Fruit fly (Drosophila melanogaster): ENCODE measurements around the gene CG6149.

CG6149 gene

dm6 chr3L:11429695-11430094, 5.6 kb downstream of the CG6149 start (continued):
- TF ChIP-seq Hr38 (GFP tag; optimal IDR thresholded peaks at IDR 0.05): no peak
- peak; percentile 78 for TF ChIP-seq CG15336 (GFP tag; IDR thresholded peaks at IDR 0.05)
- TF ChIP-seq CG3919 (GFP tag; optimal IDR thresholded peaks at IDR 0.05): peak; percentile 40
- TF ChIP-seq ss (GFP tag; optimal IDR thresholded peaks at IDR 0.05): peak in 1 of 2 experiments; percentile 8
- peak; percentile 2 for TF ChIP-seq CG16779 (tag; optimal IDR thresholded peaks at IDR 0.05)
- TF ChIP-seq Ets21C (GFP tag; optimal IDR thresholded peaks at IDR 0.05): no peak
- TF ChIP-seq CG3032 (tag; optimal IDR thresholded peaks at IDR 0.05): peak; percentile 46
- TF ChIP-seq fkh (GFP tag; optimal IDR thresholded peaks at IDR 0.05): no peak
- TF ChIP-seq pdm3 (GFP tag; optimal IDR thresholded peaks at IDR 0.05): peak; percentile 59
- TF ChIP-seq Hr39 (GFP tag; optimal IDR thresholded peaks at IDR 0.05): peak; percentile 14
- TF ChIP-seq Sox14 (GFP tag; optimal IDR thresholded peaks at IDR 0.05): peak; percentile 36
- no peak for TF ChIP-seq CG11762 (GFP tag; optimal IDR thresholded peaks at IDR 0.05; ENCODE audit: insufficient read depth)
- TF ChIP-seq Sox15 (GFP tag; optimal IDR thresholded peaks at IDR 0.05): no peak
- peak; percentile 48; the same call in 1 of the 2 replicates for TF ChIP-seq CG11294 (GFP tag; IDR thresholded peaks at IDR 0.05)
- TF ChIP-seq net (GFP tag; optimal IDR thresholded peaks at IDR 0.05): peak; percentile 21
- TF ChIP-seq CG32006 (GFP tag; optimal IDR thresholded peaks at IDR 0.05): peak; percentile 80
- peak; percentile 53 for TF ChIP-seq Lpt (GFP tag; optimal IDR thresholded peaks at IDR 0.05)
- peak; percentile 33 for TF ChIP-seq Eip75B (GFP tag; optimal IDR thresholded peaks at IDR 0.05)
- peak; percentile 35 for TF ChIP-seq CG10669 (GFP tag; optimal IDR thresholded peaks at IDR 0.05)
- no peak for TF ChIP-seq Blimp-1 (GFP tag; optimal IDR thresholded peaks at IDR 0.05)
- peak; percentile 27 for TF ChIP-seq CG6808 (GFP tag; optimal IDR thresholded peaks at IDR 0.05)
- peak; percentile 59 for TF ChIP-seq CG4318 (GFP tag; optimal IDR thresholded peaks at IDR 0.05)
- TF ChIP-seq dsx (GFP tag; optimal IDR thresholded peaks at IDR 0.05; ENCODE audit: poor library complexity, severe bottlenecking): peak; percentile 21
- TF ChIP-seq dac (GFP tag; optimal IDR thresholded peaks at IDR 0.05): peak; percentile 52
- TF ChIP-seq eg (GFP tag; IDR thresholded peaks at IDR 0.05): peak; percentile 66; the same call in 1 of the 3 replicates
- TF ChIP-seq CG6854 (GFP tag; optimal IDR thresholded peaks at IDR 0.05): no peak
- TF ChIP-seq CG10631 (GFP tag; optimal IDR thresholded peaks at IDR 0.05): peak; percentile 59
- TF ChIP-seq fd59A (GFP tag; optimal IDR thresholded peaks at IDR 0.05): peak; percentile 52
- peak; percentile 53 for TF ChIP-seq achi (GFP tag; optimal IDR thresholded peaks at IDR 0.05)
- TF ChIP-seq spab (GFP tag; optimal IDR thresholded peaks at IDR 0.05): peak; percentile 43

dm6 chr3L:11428390-11428789, 6.9 kb downstream of the CG6149 start:
- TF ChIP-seq Eip78C (GFP tag) (no peak), CG8119 (GFP tag; IDR thresholded peaks at IDR 0.05) (0 out of 3 replicates have a peak, but pooled peaks have one; percentile 18)

dm6 chr3L:11424858-11425257, 10.4 kb downstream of the CG6149 start, which contains the start of gene CG7560:
CG7560 (plus strand) TSS chr3L:11425158.
- TF ChIP-seq CG16779 (tag; optimal IDR thresholded peaks at IDR 0.05) (no peak), vri (GFP tag; optimal IDR thresholded peaks at IDR 0.05) (no peak), CG6808 (GFP tag; optimal IDR thresholded peaks at IDR 0.05) (no peak), dac (GFP tag; optimal IDR thresholded peaks at IDR 0.05) (no peak), topi (GFP tag; optimal IDR thresholded peaks at IDR 0.05) (no peak), Met (GFP tag; optimal IDR thresholded peaks at IDR 0.05) (no peak), CG9139 (GFP tag; optimal IDR thresholded peaks at IDR 0.05) (no peak)

dm6 chr3L:11422338-11422802, 12.9 kb downstream of the CG6149 start:
- TF ChIP-seq Smox (GFP tag; optimal IDR thresholded peaks at IDR 0.05): peak; percentile 42
- TF ChIP-seq Hr4 (GFP tag; optimal IDR thresholded peaks at IDR 0.05): no peak
- no peak for TF ChIP-seq CG11762 (GFP tag; optimal IDR thresholded peaks at IDR 0.05; ENCODE audit: insufficient read depth)
- TF ChIP-seq CG6792 (GFP tag; optimal IDR thresholded peaks at IDR 0.05): peak; percentile 17
- no peak for TF ChIP-seq CG1621 (tag; optimal IDR thresholded peaks at IDR 0.05)
- no peak for TF ChIP-seq net (GFP tag; optimal IDR thresholded peaks at IDR 0.05)
- TF ChIP-seq fd85E (GFP tag; optimal IDR thresholded peaks at IDR 0.05): no peak
- TF ChIP-seq Sox14 (GFP tag; optimal IDR thresholded peaks at IDR 0.05): peak; percentile 3
- peak; percentile 55 for TF ChIP-seq esn (GFP tag; optimal IDR thresholded peaks at IDR 0.05)
- TF ChIP-seq acj6 (GFP tag; optimal IDR thresholded peaks at IDR 0.05): peak; percentile 25
- TF ChIP-seq CG11294 (GFP tag; IDR thresholded peaks at IDR 0.05): no peak
- TF ChIP-seq CG8319 (GFP tag; optimal IDR thresholded peaks at IDR 0.05): no peak
- peak; percentile 17 for TF ChIP-seq spab (GFP tag; optimal IDR thresholded peaks at IDR 0.05)
- no peak for TF ChIP-seq CG6854 (GFP tag; optimal IDR thresholded peaks at IDR 0.05)
- TF ChIP-seq CG4318 (GFP tag; optimal IDR thresholded peaks at IDR 0.05): no peak
- peak; percentile 2 for TF ChIP-seq OdsH (GFP tag; optimal IDR thresholded peaks at IDR 0.05)
- TF ChIP-seq achi (GFP tag; optimal IDR thresholded peaks at IDR 0.05): no peak
- TF ChIP-seq CG6276 (GFP tag; optimal IDR thresholded peaks at IDR 0.05): no peak
- TF ChIP-seq CG32006 (GFP tag; optimal IDR thresholded peaks at IDR 0.05): peak; percentile 26
- peak; percentile 57 for TF ChIP-seq Eip78C (GFP tag)

Measured in whole organism, prepupa.